Fruit fly (Drosophila melanogaster) whole organism, wandering third instar larva: ENCODE measurements around the gene mthl12.

ENCODE experiments used
- Abd-B ChIP-seq: fragments of >200 bp; optimal IDR thresholded peaks from 2 replicates; lab custom pipeline; 2017; ENCODE audit warnings: missing biosample characterization, missing genetic modification characterization
- CrebA ChIP-seq: fragments of 200-800 bp; sonication (Bioruptor generic); optimal IDR thresholded peaks from 2 replicates; lab custom pipeline; 2016; ENCODE audit warnings: missing biosample characterization, mild to moderate bottlenecking, missing genetic modification characterization, borderline replicate concordance
- Myc ChIP-seq: fragments of >200 bp; optimal IDR thresholded peaks from 2 replicates; lab custom pipeline; 2017
- br ChIP-seq: fragments of 200-800 bp; sonication (Bioruptor generic); optimal IDR thresholded peaks from 2 replicates; lab custom pipeline; 2016; ENCODE audit warnings: missing biosample characterization, missing genetic modification characterization
- dsf ChIP-seq: sonication (Bioruptor generic); optimal IDR thresholded peaks from 2 replicates; lab custom pipeline; 2016; ENCODE audit warnings: missing biosample characterization, missing genetic modification characterization, borderline replicate concordance
- lola ChIP-seq: fragments of >200 bp; optimal IDR thresholded peaks from 2 replicates; lab custom pipeline; 2017; ENCODE audit warnings: missing biosample characterization, missing genetic modification characterization
- pan ChIP-seq: fragments of >200 bp; optimal IDR thresholded peaks from 2 replicates; lab custom pipeline; 2017
- psq ChIP-seq: fragments of 200-800 bp; sonication (Bioruptor generic); optimal IDR thresholded peaks from 3 replicates; lab custom pipeline; 2017; ENCODE audit warnings: missing biosample characterization, mild to moderate bottlenecking, missing genetic modification characterization, moderate library complexity

DNA sequence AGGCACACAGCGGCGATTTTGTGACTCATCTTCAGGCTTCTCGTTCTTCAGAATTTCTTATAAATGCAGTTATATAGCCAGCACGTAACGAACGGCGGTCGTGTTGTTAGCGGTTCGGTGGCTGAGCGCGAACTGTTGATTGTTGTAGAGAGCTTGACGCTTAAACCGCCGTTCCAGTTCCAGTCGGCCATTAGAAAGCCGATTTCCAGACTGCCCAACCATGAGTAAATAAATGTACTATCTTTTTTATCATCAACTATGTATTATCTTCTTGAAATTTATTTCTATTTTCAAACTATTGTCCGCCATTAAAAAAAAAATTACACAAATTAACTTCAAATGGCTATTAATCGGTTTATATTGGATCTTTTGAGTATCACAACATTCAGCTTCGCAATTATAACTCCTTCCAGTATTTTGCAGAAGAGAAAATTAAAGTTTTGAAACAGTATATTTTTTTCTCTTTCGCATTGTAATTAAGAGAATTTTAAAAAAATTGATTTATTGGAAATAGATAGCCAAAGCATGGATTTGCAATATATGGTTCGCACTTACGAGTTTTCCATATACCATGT is 48.3 kb downstream of the mthl12 start, which contains the start of gene GILT1:
- TF ChIP-seq Myc (lab: Kevin White, UChicago): no peak
- no peak for TF ChIP-seq CrebA (GFP tag; lab: Kevin White, UChicago)
- peak; percentile 42 for TF ChIP-seq br (GFP tag; lab: Kevin White, UChicago)
- TF ChIP-seq Abd-B (GFP tag; lab: Kevin White, UChicago): no peak
- no peak for TF ChIP-seq dsf (GFP tag; lab: Kevin White, UChicago)
- TF ChIP-seq psq (GFP tag; lab: Kevin White, UChicago): no peak
- no peak for TF ChIP-seq lola (GFP tag; lab: Kevin White, UChicago)
- no peak for TF ChIP-seq pan (lab: Kevin White, UChicago)
